Fruit fly (Drosophila melanogaster) whole organism, embryonic: ENCODE data around the gene CG9702.

ENCODE experiments used
- B-H2 ChIP-seq: fragments of 200-800 bp; sonication (Bioruptor generic); optimal IDR thresholded peaks from 2 replicates; lab custom pipeline; 2018; ENCODE audit warnings: missing biosample characterization, mild to moderate bottlenecking, missing genetic modification characterization
- C15 ChIP-seq: fragments of 200-800 bp; sonication (Bioruptor generic); IDR thresholded peaks from 3 replicates; pipeline ENCODE4 v1.3.6; 2022; ENCODE audit warnings: missing biosample characterization, missing genetic modification characterization
- CG11085 ChIP-seq: fragments of 200-800 bp; sonication (Bioruptor generic); IDR thresholded peaks from 2 replicates; pipeline ENCODE4 v1.3.6; 2022; ENCODE audit warnings: missing biosample characterization, missing genetic modification characterization
- CG11560 ChIP-seq: fragments of 200-800 bp; sonication (Bioruptor generic); IDR thresholded peaks from 3 replicates; pipeline ENCODE4 v1.3.6; 2022; ENCODE audit warnings: missing biosample characterization, missing genetic modification characterization
- CG12299 ChIP-seq: fragments of 200-800 bp; sonication (Bioruptor generic); optimal IDR thresholded peaks from 2 replicates; lab custom pipeline; 2018; ENCODE audit warnings: missing biosample characterization, mild to moderate bottlenecking, missing genetic modification characterization
- CG13287 ChIP-seq: fragments of 200-800 bp; sonication (Bioruptor generic); IDR thresholded peaks from 2 replicates; pipeline ENCODE4 v1.3.6; 2022; ENCODE audit warnings: missing biosample characterization, missing genetic modification characterization; ENCODE audit not compliant: partially characterized antibody
- CG13775 ChIP-seq: fragments of 200-800 bp; sonication (Bioruptor generic); optimal IDR thresholded peaks from 3 replicates; lab custom pipeline; 2017; ENCODE audit warnings: missing biosample characterization, mild to moderate bottlenecking, missing genetic modification characterization
- CG17359 ChIP-seq: fragments of 200-800 bp; sonication (Bioruptor generic); optimal IDR thresholded peaks from 3 replicates; lab custom pipeline; 2018; ENCODE audit warnings: missing biosample characterization, mild to moderate bottlenecking, missing genetic modification characterization, moderate library complexity
- CG18764 ChIP-seq: fragments of 200-800 bp; sonication (Bioruptor generic); optimal IDR thresholded peaks from 3 replicates; lab custom pipeline; 2016; ENCODE audit warnings: missing biosample characterization, missing genetic modification characterization
- CG2678 ChIP-seq: fragments of 200-800 bp; sonication (Bioruptor generic); optimal IDR thresholded peaks from 3 replicates; lab custom pipeline; 2019; ENCODE audit warnings: missing biosample characterization, mild to moderate bottlenecking, missing genetic modification characterization, moderate library complexity
- CG32532 ChIP-seq: fragments of 200-800 bp; sonication (Bioruptor generic); IDR thresholded peaks from 2 replicates; pipeline ENCODE4 v1.3.6; 2022; ENCODE audit warnings: missing biosample characterization, missing genetic modification characterization
- CG33213 ChIP-seq: fragments of 200-800 bp; sonication (Bioruptor generic); optimal IDR thresholded peaks from 3 replicates; lab custom pipeline; 2016; ENCODE audit warnings: missing biosample characterization, missing genetic modification characterization
- CG7357 ChIP-seq: fragments of 200-800 bp; sonication (Bioruptor generic); IDR thresholded peaks from 3 replicates; pipeline ENCODE4 v1.3.6; 2022; ENCODE audit warnings: missing biosample characterization, missing genetic modification characterization
- CG7372 ChIP-seq: fragments of 200-800 bp; sonication (Bioruptor generic); IDR thresholded peaks from 2 replicates; pipeline ENCODE4 v1.3.6; 2022; ENCODE audit warnings: missing biosample characterization, missing genetic modification characterization
- CG7963 ChIP-seq: fragments of 200-800 bp; sonication (Bioruptor generic); IDR thresholded peaks from 3 replicates; pipeline ENCODE4 v1.3.6; 2022; ENCODE audit warnings: missing biosample characterization, missing genetic modification characterization; ENCODE audit not compliant: partially characterized antibody
- CG8089 ChIP-seq: fragments of 200-800 bp; sonication (Bioruptor generic); optimal IDR thresholded peaks from 3 replicates; lab custom pipeline; 2016; ENCODE audit warnings: missing biosample characterization, missing genetic modification characterization
- CG8281 ChIP-seq: fragments of 200-800 bp; sonication (Bioruptor generic); optimal IDR thresholded peaks from 2 replicates; lab custom pipeline; 2018; ENCODE audit warnings: missing biosample characterization, mild to moderate bottlenecking, missing genetic modification characterization, moderate library complexity
- CG8388 ChIP-seq: fragments of 200-800 bp; sonication (Bioruptor generic); optimal IDR thresholded peaks from 2 replicates; lab custom pipeline; 2019; ENCODE audit warnings: missing biosample characterization, mild to moderate bottlenecking, missing genetic modification characterization, moderate library complexity
- CG9727 ChIP-seq: fragments of 200-800 bp; sonication (Bioruptor generic); optimal IDR thresholded peaks from 3 replicates; lab custom pipeline; 2017; ENCODE audit warnings: missing biosample characterization, mild to moderate bottlenecking, missing genetic modification characterization
- Ets65A ChIP-seq: fragments of 200-800 bp; sonication (Bioruptor generic); peaks from one replicate; lab custom pipeline; 2016; ENCODE audit warnings: missing biosample characterization, missing genetic modification characterization
- Fer3 ChIP-seq: fragments of 200-800 bp; sonication (Bioruptor generic); optimal IDR thresholded peaks from 2 replicates; lab custom pipeline; 2018; ENCODE audit warnings: missing biosample characterization, mild to moderate bottlenecking, missing genetic modification characterization, moderate library complexity
- Jarid2 ChIP-seq: fragments of 200-800 bp; sonication (Bioruptor generic); optimal IDR thresholded peaks from 3 replicates; lab custom pipeline; 2017; ENCODE audit warnings: mild to moderate bottlenecking, missing biosample characterization, missing genetic modification reagents, missing genetic modification characterization
- Max ChIP-seq: fragments of 200-800 bp; sonication (Bioruptor generic); optimal IDR thresholded peaks from 2 replicates; lab custom pipeline; 2016; ENCODE audit warnings: missing biosample characterization, mild to moderate bottlenecking, missing genetic modification characterization
- Rfx ChIP-seq: fragments of 200-800 bp; sonication (Bioruptor generic); IDR thresholded peaks from 2 replicates; pipeline ENCODE4 v1.3.6; 2022; ENCODE audit warnings: missing biosample characterization, missing genetic modification characterization
- Rx ChIP-seq: fragments of 200-800 bp; sonication (Bioruptor generic); IDR thresholded peaks from 2 replicates; pipeline ENCODE4 v1.3.6; 2022; ENCODE audit warnings: missing biosample characterization, missing genetic modification characterization
- Scr ChIP-seq: fragments of 200-800 bp; sonication (Bioruptor generic); IDR thresholded peaks from 2 replicates; pipeline ENCODE4 v1.3.6; 2022; ENCODE audit warnings: missing biosample characterization, missing genetic modification characterization; ENCODE audit not compliant: partially characterized antibody
- Spps ChIP-seq: fragments of 200-800 bp; sonication (Bioruptor generic); optimal IDR thresholded peaks from 2 replicates; lab custom pipeline; 2018; ENCODE audit warnings: missing biosample characterization, mild to moderate bottlenecking, missing genetic modification characterization
- Sry-δ ChIP-seq: fragments of 200-800 bp; sonication (Bioruptor generic); optimal IDR thresholded peaks from 2 replicates; lab custom pipeline; 2016; ENCODE audit warnings: missing biosample characterization, missing genetic modification characterization
- TFAM ChIP-seq: fragments of 200-800 bp; sonication (Bioruptor generic); optimal IDR thresholded peaks from 2 replicates; lab custom pipeline; 2017; ENCODE audit warnings: missing biosample characterization, missing genetic modification characterization, inconsistent platforms
- Taf1 ChIP-seq: fragments of 200-800 bp; sonication (Bioruptor generic); IDR thresholded peaks from 2 replicates; pipeline ENCODE4 v1.3.6; 2022; ENCODE audit warnings: missing biosample characterization, missing genetic modification characterization
- Xbp1 ChIP-seq: fragments of 200-800 bp; sonication (Bioruptor generic); optimal IDR thresholded peaks from 3 replicates; lab custom pipeline; 2016; ENCODE audit warnings: missing biosample characterization, mild to moderate bottlenecking, missing genetic modification characterization
- disco-r ChIP-seq: fragments of 200-800 bp; sonication (Bioruptor generic); optimal IDR thresholded peaks from 2 replicates; lab custom pipeline; 2016; ENCODE audit warnings: missing biosample characterization, missing genetic modification characterization
- esg ChIP-seq: fragments of 200-800 bp; sonication (Bioruptor generic); conservative IDR thresholded peaks from 2 replicates; pipeline ENCODE4 v1.3.6; 2022; ENCODE audit warnings: missing biosample characterization, missing genetic modification characterization
- hbn ChIP-seq: fragments of 200-800 bp; sonication (Bioruptor generic); IDR thresholded peaks from 2 replicates; pipeline ENCODE4 v1.3.6; 2022; ENCODE audit warnings: missing biosample characterization, missing genetic modification characterization; ENCODE audit not compliant: partially characterized antibody
- her ChIP-seq: fragments of 200-800 bp; sonication (Bioruptor generic); optimal IDR thresholded peaks from 2 replicates; lab custom pipeline; 2016; ENCODE audit warnings: missing biosample characterization, missing genetic modification characterization
- jing ChIP-seq: fragments of 200-800 bp; sonication (Bioruptor generic); optimal IDR thresholded peaks from 2 replicates; lab custom pipeline; 2018; ENCODE audit warnings: missing biosample characterization, mild to moderate bottlenecking, missing genetic modification characterization
- lola ChIP-seq, 3 experiments: fragments of >200 bp in 2 of 3; fragments of 200-800 bp in 1 of 3; sonication (Bioruptor generic) in 1 of 3; optimal IDR thresholded peaks; 2 replicates each; lab custom pipeline; 2017 to 2019; ENCODE audit warnings: missing biosample characterization in 3 of 3, missing genetic modification characterization in 3 of 3, mild to moderate bottlenecking in 1 of 3, moderate library complexity in 1 of 3
- maf-S ChIP-seq: fragments of 200-800 bp; sonication (Bioruptor generic); optimal IDR thresholded peaks from 2 replicates; lab custom pipeline; 2016; ENCODE audit warnings: missing biosample characterization, missing genetic modification characterization
- org-1 ChIP-seq: fragments of 200-800 bp; sonication (Bioruptor generic); optimal IDR thresholded peaks from 2 replicates; lab custom pipeline; 2017; ENCODE audit warnings: missing biosample characterization, missing genetic modification characterization
- otp ChIP-seq: fragments of 200-800 bp; sonication (Bioruptor generic); IDR thresholded peaks from 3 replicates; pipeline ENCODE4, ENCODE4 v1.3.6; 2022; ENCODE audit warnings: missing biosample characterization, missing genetic modification characterization
- pan ChIP-seq, 4 experiments: fragments of >200 bp in 3 of 4; fragments of 200-800 bp in 1 of 4; sonication (Bioruptor generic) in 1 of 4; optimal IDR thresholded peaks in 3 of 4; IDR thresholded peaks in 1 of 4; 2 replicates each; pipeline versions ENCODE4 v1.3.6 to Lab custom; 2017 to 2022; ENCODE audit warnings: missing biosample characterization in 2 of 4, missing genetic modification characterization in 2 of 4, mixed read lengths in 1 of 4
- pb ChIP-seq: fragments of 200-800 bp; sonication (Bioruptor generic); optimal IDR thresholded peaks from 3 replicates; lab custom pipeline; 2016; ENCODE audit warnings: missing biosample characterization, missing genetic modification characterization
- pnt ChIP-seq: fragments of 200-800 bp; sonication (Bioruptor generic); optimal IDR thresholded peaks from 3 replicates; lab custom pipeline; 2016; ENCODE audit warnings: missing biosample characterization, missing genetic modification characterization
- sens ChIP-seq: fragments of 200-800 bp; sonication (Bioruptor generic); peaks from one replicate; lab custom pipeline; 2016; ENCODE audit warnings: missing biosample characterization, missing genetic modification characterization
- sens-2 ChIP-seq: fragments of 200-800 bp; sonication (Bioruptor generic); IDR thresholded peaks from 2 replicates; pipeline ENCODE4 v1.3.6; 2022; ENCODE audit warnings: missing biosample characterization, missing genetic modification characterization
- sim ChIP-seq: fragments of 200-800 bp; sonication (Bioruptor generic); IDR thresholded peaks from 2 replicates; pipeline ENCODE4 v1.3.6; 2022; ENCODE audit warnings: missing biosample characterization, missing genetic modification characterization
- sima ChIP-seq: fragments of 200-800 bp; sonication (Bioruptor generic); optimal IDR thresholded peaks from 2 replicates; lab custom pipeline; 2016; ENCODE audit warnings: missing biosample characterization, missing genetic modification characterization
- sob ChIP-seq: fragments of 200-800 bp; sonication (Bioruptor generic); IDR thresholded peaks from 2 replicates; pipeline ENCODE4 v1.3.6; 2022; ENCODE audit warnings: missing biosample characterization, missing genetic modification characterization
- tio ChIP-seq: fragments of 200-800 bp; sonication (Bioruptor generic); optimal IDR thresholded peaks from 2 replicates; lab custom pipeline; 2017; ENCODE audit warnings: missing biosample characterization, missing genetic modification characterization, inconsistent platforms
- vfl ChIP-seq: fragments of 200-800 bp; sonication (Bioruptor generic); optimal IDR thresholded peaks from 2 replicates; lab custom pipeline; 2016; ENCODE audit warnings: missing biosample characterization, missing genetic modification characterization

The CG9702 gene

dm6 chr3R:30531989-30532653 is 47.1 kb upstream of the CG9702 start, which contains the start of gene tmod (continued):
- TF ChIP-seq org-1 (peak; percentile 2), maf-S (GFP tag; lab: Kevin White, UChicago) (peak; percentile 31), sima (GFP tag; lab: Kevin White, UChicago) (no peak), CG11085 (no peak), CG7963 (GFP tag; lab: Robert Waterston, UW) (no peak), Jarid2 (peak; percentile 12), Spps (peak; percentile 35), CG7372 (GFP tag; lab: Robert Waterston, UW) (no peak), hbn (GFP tag; lab: Robert Waterston, UW) (no peak), TFAM (GFP tag; lab: Kevin White, UChicago) (no peak), sens (GFP tag; lab: Kevin White, UChicago) (peak; percentile 91), CG8281 (tag; lab: Kevin White, UChicago) (peak; percentile 23), CG7357 (GFP tag; lab: Robert Waterston, UW) (no peak), lola (GFP tag; optimal IDR thresholded peaks at IDR 0.05; lab: Kevin White, UChicago) (peak in 1 of 3 experiments; percentile 49), Rfx (GFP tag; lab: Robert Waterston, UW) (no peak), Sry-δ (GFP tag; lab: Kevin White, UChicago) (peak; percentile 1), C15 (no peak), Xbp1 (GFP tag; lab: Kevin White, UChicago) (peak; percentile 45), CG8089 (peak; percentile 50), CG33213 (GFP tag; lab: Kevin White, UChicago) (peak; percentile 24), otp (GFP tag; lab: Robert Waterston, UW) (no peak), Ets65A (GFP tag; lab: Kevin White, UChicago) (peak; percentile 91), sens-2 (GFP tag; lab: Robert Waterston, UW) (no peak), Max (peak; percentile 20), Rx (GFP tag; lab: Robert Waterston, UW) (peak; percentile 37; the same call in 1 of the 2 replicates), Taf1 (GFP tag; lab: Robert Waterston, UW) (no peak), CG2678 (tag; lab: Kevin White, UChicago) (peak; percentile 77), CG18764 (GFP tag; lab: Kevin White, UChicago) (no peak), tio (peak; percentile 34), pb (GFP tag; lab: Kevin White, UChicago) (no peak), CG8388 (GFP tag; lab: Kevin White, UChicago) (peak; percentile 54), B-H2 (GFP tag; lab: Kevin White, UChicago) (peak; percentile 19), vfl (GFP tag; lab: Kevin White, UChicago) (no peak), Fer3 (tag; lab: Kevin White, UChicago) (peak; percentile 35), pan (optimal IDR thresholded peaks at IDR 0.05; lab: Kevin White, UChicago) (no peak), pan (GFP tag; optimal IDR thresholded peaks at IDR 0.05 in 1 of 2, IDR thresholded peaks at IDR 0.05 in 1 of 2) (no peak), CG17359 (tag; lab: Kevin White, UChicago) (peak; percentile 66), CG32532 (GFP tag; lab: Robert Waterston, UW) (peak; percentile 70; the same call in 1 of the 2 replicates), sim (GFP tag; lab: Robert Waterston, UW) (no peak), Scr (GFP tag; lab: Robert Waterston, UW) (no peak), CG9727 (peak; percentile 36), CG13287 (GFP tag; lab: Robert Waterston, UW) (peak; percentile 43), pnt (peak; percentile 57), her (GFP tag; lab: Kevin White, UChicago) (no peak), CG11560 (tag; lab: Robert Waterston, UW) (no peak), esg (GFP tag; lab: Robert Waterston, UW) (peak; percentile 34; the same call in 1 of the 2 replicates), jing (GFP tag; lab: Kevin White, UChicago) (no peak), CG13775 (GFP tag; lab: Kevin White, UChicago) (peak; percentile 23), sob (GFP tag; lab: Robert Waterston, UW) (peak; percentile 34; the same call in 1 of the 2 replicates), CG12299 (tag; lab: Kevin White, UChicago) (peak; percentile 2), disco-r (GFP tag; lab: Kevin White, UChicago) (no peak)
